Worm (Caenorhabditis elegans) whole organism, midembryonic: ENCODE data around the gene srw-86.
A peak's percentile ranks its signal among the peaks of the same experiment; 100 is the strongest.

Experiments used
- T22C8.4 ChIP-seq: fragments of 200-800 bp; sonication (Bioruptor generic); IDR thresholded peaks from 2 replicates; pipeline ENCODE4 v1.3.6; 2022; ENCODE audit warnings: missing genetic modification characterization, missing compliant biosample characterization
- cog-1 ChIP-seq: sonication (generic microtip); optimal IDR thresholded peaks from 2 replicates; lab custom pipeline; 2016; ENCODE audit warnings: missing genetic modification characterization, missing compliant biosample characterization
- flt-1 ChIP-seq: fragments of 200-800 bp; sonication (Bioruptor generic); IDR thresholded peaks from 2 replicates; pipeline ENCODE4 v1.3.6; 2022; ENCODE audit warnings: missing genetic modification characterization, missing compliant biosample characterization
- klf-2 ChIP-seq: fragments of 200-800 bp; sonication (Bioruptor generic); conservative IDR thresholded peaks from 2 replicates; pipeline ENCODE4 v1.3.6; 2022; ENCODE audit warnings: missing genetic modification reagents, missing genetic modification characterization, missing compliant biosample characterization
- med-1 ChIP-seq: sonication (generic microtip); optimal IDR thresholded peaks from 2 replicates; lab custom pipeline; 2017; ENCODE audit warnings: missing genetic modification characterization, mild to moderate bottlenecking, missing compliant biosample characterization, antibody characterized with exemption, missing genetic modification reagents; ENCODE audit not compliant: insufficient read depth
- ref-1 ChIP-seq: fragments of 200-800 bp; sonication (Bioruptor generic); conservative IDR thresholded peaks from 2 replicates; pipeline ENCODE4 v1.3.6; 2022; ENCODE audit warnings: missing genetic modification reagents, missing genetic modification characterization, missing compliant biosample characterization
- tab-1 ChIP-seq: fragments of 200-800 bp; sonication (Bioruptor generic); IDR thresholded peaks from 2 replicates; pipeline ENCODE4 v1.3.6; 2022; ENCODE audit warnings: missing genetic modification characterization, missing compliant biosample characterization
- ztf-23 ChIP-seq: fragments of 200-800 bp; sonication (Bioruptor generic); IDR thresholded peaks from 2 replicates; pipeline ENCODE4 v1.3.6; 2022; ENCODE audit warnings: missing genetic modification reagents, missing genetic modification characterization, missing compliant biosample characterization
- ztf-29 ChIP-seq: fragments of 200-800 bp; sonication (Bioruptor generic); IDR thresholded peaks from 2 replicates; pipeline ENCODE4 v1.3.6; 2022; ENCODE audit warnings: missing genetic modification reagents, missing genetic modification characterization, missing compliant biosample characterization

The srw-86 gene

ce11 chrV:19390029-19390428, 10.5 kb downstream of the srw-86 start, which contains the start of gene slcr-46.2:
TSS of gene slcr-46.2 (minus strand) at chrV:19390129.
- TF ChIP-seq tab-1 (no peak), cog-1 (tag; lab: Kevin White, UChicago) (no peak), klf-2 (no peak)

ce11 chrV:19380968-19381367, 19.6 kb downstream of the srw-86 start, which contains the start of gene srw-84:
TSS of gene srw-84 (plus strand) at chrV:19381268.
- TF ChIP-seq flt-1 (GFP tag; lab: Robert Waterston, UW) (no peak), ref-1 (GFP tag; lab: Robert Waterston, UW) (no peak), cog-1 (tag; lab: Kevin White, UChicago) (no peak), T22C8.4 (no peak), klf-2 (no peak), ztf-29 (no peak), med-1 (GFP tag; lab: Kevin White, UChicago) (no peak), ztf-23 (GFP tag; lab: Robert Waterston, UW) (no peak), tab-1 (no peak)

ce11 chrV:19377014-19377494, 23.5 kb downstream of the srw-86 start, which contains the start of gene nceh-1:
TSS of gene nceh-1 (plus strand) at chrV:19377444.
- TF ChIP-seq flt-1 (GFP tag; lab: Robert Waterston, UW) (no peak), tab-1 (no peak), cog-1 (tag; lab: Kevin White, UChicago) (no peak), T22C8.4 (no peak), med-1 (GFP tag; lab: Kevin White, UChicago) (no peak), ztf-23 (GFP tag; lab: Robert Waterston, UW) (no peak), ref-1 (GFP tag; lab: Robert Waterston, UW) (no peak), ztf-29 (no peak), klf-2 (no peak)

- TF ChIP-seq T22C8.4 (0 out of 2 replicates have a peak, but pooled peaks have one; percentile 3), ztf-29 (no peak)
These were observed 28.7 kb downstream of the srw-86 start for ce11 chrV:19371777-19372176.

ce11 chrV:19371253-19371652, 29.3 kb downstream of the srw-86 start, which contains the start of gene Y43F8A.2:
TSS of gene Y43F8A.2 (plus strand) at chrV:19371553.
- TF ChIP-seq T22C8.4 = peak; percentile 10; the same call in 1 of the 2 replicates
- TF ChIP-seq klf-2 = no peak
- TF ChIP-seq tab-1 = no peak

- TF ChIP-seq ztf-29 (no peak), tab-1 (no peak), med-1 (GFP tag; lab: Kevin White, UChicago) (no peak), ztf-23 (GFP tag; lab: Robert Waterston, UW) (no peak), ref-1 (GFP tag; lab: Robert Waterston, UW) (no peak), cog-1 (tag; lab: Kevin White, UChicago) (no peak), klf-2 (no peak), flt-1 (GFP tag; lab: Robert Waterston, UW) (no peak), T22C8.4 (no peak)
These were observed 30.3 kb downstream of the srw-86 start, which contains the start of gene Y43F8A.1 for ce11 chrV:19370189-19370588. TSS of gene Y43F8A.1 (plus strand) at chrV:19370489.

- TF ChIP-seq T22C8.4 (no peak), med-1 (GFP tag; lab: Kevin White, UChicago) (no peak), ztf-23 (GFP tag; lab: Robert Waterston, UW) (no peak), klf-2 (no peak)
These were observed 38.0 kb downstream of the srw-86 start, which contains the start of gene C14B4.2 for ce11 chrV:19362568-19362967. TSS of gene C14B4.2 (minus strand) at chrV:19362668.

- TF ChIP-seq T22C8.4 (no peak), med-1 (GFP tag; lab: Kevin White, UChicago) (no peak)
These were observed 42.5 kb downstream of the srw-86 start for ce11 chrV:19358039-19358438.

ce11 chrV:19356717-19357116, 43.8 kb downstream of the srw-86 start:
- TF ChIP-seq cog-1 (tag; lab: Kevin White, UChicago) (no peak), flt-1 (GFP tag; lab: Robert Waterston, UW) (no peak), ref-1 (GFP tag; lab: Robert Waterston, UW) (no peak), med-1 (GFP tag; lab: Kevin White, UChicago) (no peak), T22C8.4 (no peak), ztf-29 (no peak), ztf-23 (GFP tag; lab: Robert Waterston, UW) (no peak)

ce11 chrV:19355219-19355618, 45.3 kb downstream of the srw-86 start:
- TF ChIP-seq klf-2 (no peak), tab-1 (no peak), ztf-29 (no peak), cog-1 (tag; lab: Kevin White, UChicago) (no peak), med-1 (GFP tag; lab: Kevin White, UChicago) (no peak), ref-1 (GFP tag; lab: Robert Waterston, UW) (no peak), T22C8.4 (no peak), flt-1 (GFP tag; lab: Robert Waterston, UW) (no peak), ztf-23 (GFP tag; lab: Robert Waterston, UW) (no peak)

ce11 chrV:19354506-19354905, 46.0 kb downstream of the srw-86 start:
- TF ChIP-seq tab-1 (no peak), med-1 (GFP tag; lab: Kevin White, UChicago) (no peak), ztf-29 (no peak)
